Worm (Caenorhabditis elegans) whole organism, late embryonic: ENCODE data around the gene Y105C5A.1.

Experiments
- T23F11.4 ChIP-seq: fragments of 200-800 bp; sonication (Bioruptor generic); optimal IDR thresholded peaks from 2 replicates; lab custom pipeline; 2018; ENCODE audit warnings: mild to moderate bottlenecking, missing genetic modification characterization, missing compliant biosample characterization
- ahr-1 ChIP-seq: sonication (generic microtip); optimal IDR thresholded peaks from 2 replicates; lab custom pipeline; 2016; ENCODE audit warnings: missing genetic modification characterization, missing compliant biosample characterization
- ceh-31 ChIP-seq: sonication (generic microtip); optimal IDR thresholded peaks from 2 replicates; lab custom pipeline; 2016; ENCODE audit warnings: missing genetic modification characterization, missing compliant biosample characterization
- ceh-45 ChIP-seq: fragments of 200-800 bp; sonication (Bioruptor generic); IDR thresholded peaks from 2 replicates; pipeline ENCODE4 v1.3.6; 2022; ENCODE audit warnings: missing genetic modification reagents, missing genetic modification characterization, missing compliant biosample characterization
- ets-4 ChIP-seq: sonication (generic microtip); optimal IDR thresholded peaks from 2 replicates; lab custom pipeline; 2016; ENCODE audit warnings: missing genetic modification characterization, missing compliant biosample characterization
- pag-3 ChIP-seq: sonication (generic microtip); optimal IDR thresholded peaks from 2 replicates; lab custom pipeline; 2016; ENCODE audit warnings: missing compliant biosample characterization, missing genetic modification characterization, borderline replicate concordance
- ref-2 ChIP-seq: sonication (generic microtip); optimal IDR thresholded peaks from 2 replicates; lab custom pipeline; 2016; ENCODE audit warnings: missing genetic modification characterization, missing compliant biosample characterization
- tbx-2 ChIP-seq: sonication (generic microtip); optimal IDR thresholded peaks from 2 replicates; lab custom pipeline; 2016; ENCODE audit warnings: missing genetic modification characterization, missing compliant biosample characterization

ce11 chrIV:15559065-15559464 is 5.2 kb downstream of the Y105C5A.1 start:
- TF ChIP-seq ceh-31 (tag; lab: Kevin White, UChicago), result no peak
- TF ChIP-seq pag-3 (tag; lab: Kevin White, UChicago), result no peak
- TF ChIP-seq T23F11.4, result no peak
- no peak for TF ChIP-seq ceh-45 (GFP tag; lab: Robert Waterston, UW)
- TF ChIP-seq ahr-1 (tag; lab: Kevin White, UChicago), result no peak
- TF ChIP-seq ets-4, result no peak
- no peak for TF ChIP-seq tbx-2 (tag; lab: Kevin White, UChicago)
- no peak for TF ChIP-seq ref-2 (tag; lab: Kevin White, UChicago)
